Worm (Caenorhabditis elegans): ENCODE data around the gene spdl-1.

spdl-1 gene

DNA sequence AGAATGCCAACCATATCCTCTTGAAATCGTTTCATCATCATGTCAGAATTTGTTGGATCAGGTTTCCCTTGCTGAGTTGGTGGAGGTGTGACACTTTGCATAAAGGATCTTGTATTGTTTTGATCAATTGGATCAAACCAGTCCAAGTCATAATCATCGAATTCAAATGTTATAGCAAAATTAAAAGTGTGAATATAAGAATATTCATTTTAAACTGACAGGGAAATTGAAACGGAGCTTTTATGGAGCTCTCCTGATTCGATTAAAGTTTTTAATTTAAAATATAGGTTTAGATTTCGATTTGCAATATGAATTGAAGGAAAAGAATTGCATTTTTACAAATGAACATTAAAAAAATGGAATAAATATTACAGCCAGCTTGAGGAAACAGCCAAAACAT lies 17.8 kb upstream of the spdl-1 start, which contains the start of gene B0228.9:
Gene B0228.9, minus strand, starts transcription at position 101 of the 400 bp plus-strand sequence.
- TF ChIP-seq crh-2 (tag; optimal IDR thresholded peaks at IDR 0.05) (no peak), unc-39 (tag; optimal IDR thresholded peaks at IDR 0.05) (no peak), lin-11 (tag; optimal IDR thresholded peaks at IDR 0.05) (no peak), zag-1 (tag; optimal IDR thresholded peaks at IDR 0.05) (no peak), R02D3.7 (tag; optimal IDR thresholded peaks at IDR 0.05) (no peak)

DNA sequence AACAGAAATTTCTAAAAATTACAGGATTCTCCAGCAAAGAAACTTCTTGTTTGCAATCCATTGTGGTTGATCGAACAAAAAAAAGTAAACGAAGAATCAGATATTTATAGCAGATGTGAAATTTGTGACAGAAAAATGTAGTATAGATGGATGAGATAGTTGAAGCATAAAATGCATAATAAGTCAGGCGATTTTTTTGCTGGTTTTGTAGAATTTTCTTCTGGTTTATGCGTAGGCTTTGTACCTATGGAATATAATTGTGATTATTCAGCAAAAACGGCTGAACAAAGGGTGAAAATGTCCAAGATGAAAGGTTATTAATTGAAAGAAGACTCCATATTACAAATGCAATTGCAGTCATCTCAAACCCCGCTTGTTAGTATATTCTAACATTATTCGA lies 15.9 kb upstream of the spdl-1 start, which contains the start of gene srh-39:
Gene srh-39, minus strand, starts transcription at position 101 of the 400 bp plus-strand sequence.
- TF ChIP-seq ztf-1 (GFP tag; conservative IDR thresholded peaks at IDR 0.05) (no peak), lin-11 (tag; optimal IDR thresholded peaks at IDR 0.05) (no peak), ceh-82 (tag; optimal IDR thresholded peaks at IDR 0.05) (no peak), ceh-16 (tag; optimal IDR thresholded peaks at IDR 0.05) (no peak), sem-4 (tag; optimal IDR thresholded peaks at IDR 0.05) (no peak), zag-1 (tag; optimal IDR thresholded peaks at IDR 0.05) (no peak), egl-27 (tag; optimal IDR thresholded peaks at IDR 0.05) (no peak), C34F6.9 (tag; optimal IDR thresholded peaks at IDR 0.05) (no peak), ama-1 (optimal IDR thresholded peaks at IDR 0.05) (no peak), elt-3 (tag; optimal IDR thresholded peaks at IDR 0.05) (no peak), nhr-11 (tag; optimal IDR thresholded peaks at IDR 0.05) (no peak), nhr-6 (tag; optimal IDR thresholded peaks at IDR 0.05) (no peak), lin-39 (tag; optimal IDR thresholded peaks at IDR 0.05) (no peak), fos-1 (tag; optimal IDR thresholded peaks at IDR 0.05) (no peak), nhr-21 (tag; optimal IDR thresholded peaks at IDR 0.05) (no peak)

DNA sequence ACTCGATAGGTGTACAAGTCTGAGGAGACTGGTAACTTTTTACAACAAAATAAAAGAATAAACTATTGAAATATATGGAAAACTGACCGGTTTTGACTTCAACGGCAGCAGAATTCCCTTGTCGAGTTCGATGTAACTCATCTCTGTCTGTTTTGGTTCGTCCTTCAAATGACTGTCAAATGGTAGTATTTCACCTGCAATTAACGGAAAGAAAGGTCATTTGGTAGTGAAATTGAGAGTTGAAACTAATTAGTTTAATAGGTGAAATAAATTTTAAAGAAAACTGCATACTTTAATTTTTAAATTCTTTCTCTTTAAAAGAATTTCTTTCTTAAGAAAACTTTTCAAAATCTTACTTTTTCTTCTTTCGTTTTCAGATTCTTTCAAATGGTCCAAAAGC lies 12.1 kb upstream of the spdl-1 start:
- peak; percentile 37 for TF ChIP-seq nhr-25 (tag; optimal IDR thresholded peaks at IDR 0.05)
- no peak for TF ChIP-seq lsy-2 (tag; optimal IDR thresholded peaks at IDR 0.05)

DNA sequence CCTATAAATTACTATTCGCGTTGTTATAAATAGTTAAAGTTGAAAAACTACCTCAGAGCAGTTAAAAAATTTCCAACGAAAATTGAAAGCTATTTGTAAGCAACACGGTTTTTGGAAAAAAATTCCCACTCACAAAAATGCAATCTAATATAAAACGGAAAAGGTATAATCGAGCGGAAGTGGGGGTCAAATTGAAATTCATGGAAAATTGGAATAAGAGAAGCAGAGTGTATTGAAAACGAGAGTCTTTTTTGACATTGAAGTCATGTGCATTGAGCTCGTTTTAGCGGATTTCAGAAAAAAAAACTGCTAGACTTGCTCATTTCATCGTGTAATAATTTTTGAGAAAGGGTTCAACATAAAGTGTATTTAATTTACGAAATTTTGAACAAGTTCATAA lies 11.1 kb upstream of the spdl-1 start:
- no peak for TF ChIP-seq dmd-4 (tag; optimal IDR thresholded peaks at IDR 0.05)
- no peak for TF ChIP-seq egl-27 (tag; optimal IDR thresholded peaks at IDR 0.05)
- no peak for TF ChIP-seq lin-39 (tag; optimal IDR thresholded peaks at IDR 0.05)
- TF ChIP-seq ceh-16 (tag; optimal IDR thresholded peaks at IDR 0.05), result no peak
- no peak for TF ChIP-seq lsy-2 (tag; optimal IDR thresholded peaks at IDR 0.05)
- no peak for TF ChIP-seq nhr-11 (tag; optimal IDR thresholded peaks at IDR 0.05)
- no peak for TF ChIP-seq alr-1 (tag; optimal IDR thresholded peaks at IDR 0.05)
- no peak for TF ChIP-seq nhr-23 (tag; optimal IDR thresholded peaks at IDR 0.05)

DNA sequence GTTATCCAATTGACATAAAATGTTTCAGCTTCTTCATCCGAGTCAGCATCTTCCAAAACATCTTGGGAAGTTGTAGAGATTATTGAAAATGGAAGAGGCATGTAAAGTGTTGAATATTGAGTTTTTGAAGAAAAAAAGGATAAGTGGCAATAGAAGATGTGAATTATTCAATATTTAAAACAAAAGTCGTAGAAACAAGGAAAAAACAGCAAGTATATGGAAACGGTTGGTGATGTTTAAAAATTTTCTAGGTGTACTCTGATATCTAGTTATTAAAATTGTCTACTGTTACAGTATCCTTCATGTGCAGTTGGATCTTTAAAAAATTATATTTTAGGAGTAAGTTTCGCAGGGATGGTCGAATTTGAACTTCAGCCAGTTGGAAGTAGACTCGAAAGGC lies 9.4 kb upstream of the spdl-1 start, which contains the start of gene C06A8.8:
Gene C06A8.8, minus strand, starts transcription at position 101 of the 400 bp plus-strand sequence.
- TF ChIP-seq nhr-12 (tag; optimal IDR thresholded peaks at IDR 0.05), result no peak
- no peak for TF ChIP-seq nhr-237 (tag; optimal IDR thresholded peaks at IDR 0.05)
- TF ChIP-seq lin-39 (tag; optimal IDR thresholded peaks at IDR 0.05), result no peak
- TF ChIP-seq dmd-4 (tag; optimal IDR thresholded peaks at IDR 0.05), result no peak
- no peak for TF ChIP-seq sma-9 (GFP tag; optimal IDR thresholded peaks at IDR 0.05)
- TF ChIP-seq sma-9 (tag; optimal IDR thresholded peaks at IDR 0.05), result no peak
- TF ChIP-seq mab-5 (tag; optimal IDR thresholded peaks at IDR 0.05), result no peak
- no peak for TF ChIP-seq ama-1 (optimal IDR thresholded peaks at IDR 0.05)
- no peak for TF ChIP-seq nhr-21 (tag; optimal IDR thresholded peaks at IDR 0.05)
- no peak for TF ChIP-seq lin-11 (tag; optimal IDR thresholded peaks at IDR 0.05)

DNA sequence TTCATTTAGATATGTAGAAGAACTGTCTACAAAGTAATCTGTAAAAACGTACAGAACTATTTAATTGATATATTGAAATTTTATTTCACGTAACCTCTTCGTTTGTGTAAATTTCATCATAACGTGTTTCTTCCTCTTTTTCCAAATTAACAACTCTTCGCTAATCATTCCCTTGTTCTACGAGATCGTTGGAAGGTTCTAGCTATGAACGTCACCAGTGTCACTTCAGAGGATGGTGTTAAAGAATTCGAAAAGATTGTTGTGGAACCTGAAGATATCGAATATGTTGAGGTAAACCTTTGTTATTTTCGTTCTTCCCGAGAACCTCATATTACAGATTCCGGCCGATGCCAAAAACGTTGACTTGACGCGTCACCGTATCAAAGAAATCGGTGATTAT lies 9.0 kb upstream of the spdl-1 start, which contains the start of gene C06A8.6:
Gene C06A8.6, plus strand, starts transcription at position 89 of the 400 bp plus-strand sequence.
- TF ChIP-seq alr-1 (tag; optimal IDR thresholded peaks at IDR 0.05) (no peak), skn-1 (tag; optimal IDR thresholded peaks at IDR 0.05) (no peak), snpc-4 (tag; optimal IDR thresholded peaks at IDR 0.05) (no peak), nhr-12 (tag; optimal IDR thresholded peaks at IDR 0.05) (no peak), egl-27 (tag; optimal IDR thresholded peaks at IDR 0.05) (no peak), unc-39 (tag; optimal IDR thresholded peaks at IDR 0.05) (no peak), nhr-77 (tag; optimal IDR thresholded peaks at IDR 0.05) (no peak), C34F6.9 (tag; optimal IDR thresholded peaks at IDR 0.05) (no peak), ztf-4 (tag; optimal IDR thresholded peaks at IDR 0.05) (no peak), ZK546.5 (tag; optimal IDR thresholded peaks at IDR 0.05) (no peak), mbf-1 (tag; optimal IDR thresholded peaks at IDR 0.05) (no peak)
